Worm (Caenorhabditis elegans): ENCODE measurements around the gene K09F6.11.

DNA sequence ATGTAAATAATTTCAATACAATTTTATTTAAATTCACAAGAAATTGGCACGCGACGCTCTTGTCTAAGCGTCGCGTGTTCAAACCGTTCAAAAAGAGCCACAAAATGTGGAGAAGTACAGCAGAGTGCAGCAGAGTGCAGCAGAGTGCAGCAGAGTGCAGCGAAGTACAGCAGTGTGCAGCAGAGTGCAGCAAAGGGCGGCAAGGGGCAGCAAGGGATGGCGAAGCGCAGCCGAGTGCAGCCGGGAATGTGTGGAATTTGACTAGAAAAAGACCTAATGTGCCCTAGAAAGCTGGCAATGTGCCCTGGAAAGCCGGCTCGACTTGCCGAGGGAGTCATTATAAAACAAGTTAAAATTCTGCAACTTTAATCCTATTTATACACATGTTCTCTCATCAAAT lies 676 bp upstream of the K09F6.11 start, which contains the start of gene K09F6.6:
- TF ChIP-seq nhr-28 (tag; optimal IDR thresholded peaks at IDR 0.05) (no peak), mls-2 (tag; optimal IDR thresholded peaks at IDR 0.05) (no peak), tbx-8 (GFP tag; optimal IDR thresholded peaks at IDR 0.05) (no peak), cnd-1 (tag; optimal IDR thresholded peaks at IDR 0.05) (no peak), lin-13 (tag; optimal IDR thresholded peaks at IDR 0.05) (no peak), lsy-2 (tag; optimal IDR thresholded peaks at IDR 0.05) (no peak)

Data from whole organism, mixed stage, embryonic.